Worm (Caenorhabditis elegans) whole organism, mixed stage, embryonic: ENCODE measurements around the gene Y69H2.10.

Source experiments
- M03D4.4 ChIP-seq: sonication (generic microtip); optimal IDR thresholded peaks from 2 replicates; lab custom pipeline; 2017; ENCODE audit warnings: mild to moderate bottlenecking, missing genetic modification characterization, missing compliant biosample characterization
- blmp-1 ChIP-seq: fragments of 150-350 bp; optimal IDR thresholded peaks from 2 replicates; lab custom pipeline; 2014; ENCODE audit warnings: missing biosample characterization, missing genetic modification characterization
- ceh-43 ChIP-seq: fragments of 200-800 bp; sonication (Bioruptor generic); optimal IDR thresholded peaks from 2 replicates; lab custom pipeline; 2018; ENCODE audit warnings: mild to moderate bottlenecking, missing genetic modification characterization, moderate library complexity, missing compliant biosample characterization
- elt-1 ChIP-seq: sonication (generic microtip); optimal IDR thresholded peaks from 2 replicates; lab custom pipeline; 2017; ENCODE audit warnings: missing genetic modification characterization, mild to moderate bottlenecking, missing compliant biosample characterization, antibody characterized with exemption, moderate library complexity, borderline replicate concordance; ENCODE audit not compliant: insufficient read depth
- elt-3 ChIP-seq: fragments of 150-350 bp; optimal IDR thresholded peaks from 2 replicates; lab custom pipeline; 2014; ENCODE audit warnings: missing biosample characterization, missing genetic modification characterization
- mep-1 ChIP-seq: fragments of 150-350 bp; optimal IDR thresholded peaks from 2 replicates; lab custom pipeline; 2017; ENCODE audit warnings: missing biosample characterization, missing genetic modification reagents, missing genetic modification characterization, inconsistent platforms
- nhr-12 ChIP-seq: fragments of 150-350 bp; optimal IDR thresholded peaks from 2 replicates; lab custom pipeline; 2014; ENCODE audit warnings: missing biosample characterization, missing genetic modification characterization
- nhr-237 ChIP-seq: fragments of 150-350 bp; optimal IDR thresholded peaks from 2 replicates; lab custom pipeline; 2014; ENCODE audit warnings: missing biosample characterization, missing genetic modification characterization
- pha-4 ChIP-seq: fragments of 150-350 bp; optimal IDR thresholded peaks from 2 replicates; lab custom pipeline; 2018; ENCODE audit warnings: missing biosample characterization, missing genetic modification reagents, missing genetic modification characterization
- snpc-4 ChIP-seq: fragments of 150-350 bp; optimal IDR thresholded peaks from 2 replicates; lab custom pipeline; 2014; ENCODE audit warnings: missing biosample characterization, missing genetic modification characterization
- sptf-1 ChIP-seq: sonication (generic microtip); optimal IDR thresholded peaks from 2 replicates; lab custom pipeline; 2017; ENCODE audit warnings: mild to moderate bottlenecking, missing genetic modification characterization, moderate library complexity, missing compliant biosample characterization
- unc-62 ChIP-seq: fragments of 150-350 bp; optimal IDR thresholded peaks from 2 replicates; lab custom pipeline; 2014; ENCODE audit warnings: missing biosample characterization, missing genetic modification reagents, missing genetic modification characterization
- zip-8 ChIP-seq: fragments of 150-350 bp; optimal IDR thresholded peaks from 2 replicates; lab custom pipeline; 2014; ENCODE audit warnings: missing biosample characterization, missing genetic modification characterization
- ztf-11 ChIP-seq: fragments of 150-350 bp; optimal IDR thresholded peaks from 2 replicates; lab custom pipeline; 2014; ENCODE audit warnings: missing biosample characterization, missing genetic modification characterization

ce11 chrV:18709203-18709860 lies 39.2 kb downstream of the Y69H2.10 start, which contains the start of gene Y17D7C.6:
- TF ChIP-seq snpc-4 (no peak), zip-8 (tag; lab: Kevin White, UChicago) (no peak), ztf-11 (no peak), M03D4.4 (no peak), blmp-1 (tag; lab: Kevin White, UChicago) (no peak), ceh-43 (no peak), mep-1 (no peak), elt-1 (tag; lab: Kevin White, UChicago) (no peak), nhr-237 (tag; lab: Kevin White, UChicago) (no peak), nhr-12 (tag; lab: Kevin White, UChicago) (no peak), sptf-1 (tag; lab: Kevin White, UChicago) (no peak), unc-62 (no peak), elt-3 (tag; lab: Kevin White, UChicago) (no peak), pha-4 (tag; lab: Kevin White, UChicago) (no peak)
